Fruit fly (Drosophila melanogaster): Measurements from ENCODE around the gene Obp83ef.

Obp83ef gene

dm6 chr3R:6122292-6122691, 11.5 kb upstream of the Obp83ef start, which contains the start of gene Vha14-2:
Vha14-2 (plus strand) TSS chr3R:6122592.
- TF ChIP-seq CG34367 (tag; optimal IDR thresholded peaks at IDR 0.05) = no peak
- TF ChIP-seq CG32121 (GFP tag; IDR thresholded peaks at IDR 0.05) = no peak
- TF ChIP-seq fd96Ca (GFP tag; IDR thresholded peaks at IDR 0.05) = no peak
- TF ChIP-seq Ets98B (GFP tag; IDR thresholded peaks at IDR 0.05) = no peak
- TF ChIP-seq CG14655 (GFP tag; optimal IDR thresholded peaks at IDR 0.05) = no peak
- no peak for TF ChIP-seq CG4496 (GFP tag; IDR thresholded peaks at IDR 0.05)
- TF ChIP-seq EcR (GFP tag; optimal IDR thresholded peaks at IDR 0.05) = no peak

- TF ChIP-seq CG10348 (GFP tag; IDR thresholded peaks at IDR 0.05) (peak; percentile 14; the same call in 1 of the 2 replicates), fd96Ca (GFP tag; IDR thresholded peaks at IDR 0.05) (peak; percentile 22; the same call in 1 of the 3 replicates), CG15710 (tag; optimal IDR thresholded peaks at IDR 0.05) (peak; percentile 85), CG14655 (GFP tag; optimal IDR thresholded peaks at IDR 0.05) (peak; percentile 79), CG13204 (GFP tag; optimal IDR thresholded peaks at IDR 0.05) (peak; percentile 42), CG17806 (tag; optimal IDR thresholded peaks at IDR 0.05) (peak; percentile 70), Snoo (tag; optimal IDR thresholded peaks at IDR 0.05) (peak; percentile 59), CG4496 (GFP tag; IDR thresholded peaks at IDR 0.05) (peak; percentile 65), gl (tag; optimal IDR thresholded peaks at IDR 0.05) (peak; percentile 56), EcR (GFP tag; optimal IDR thresholded peaks at IDR 0.05) (peak; percentile 45), CG34367 (tag; optimal IDR thresholded peaks at IDR 0.05) (peak; percentile 77), Pif1B (GFP tag; optimal IDR thresholded peaks at IDR 0.05) (peak; percentile 70), CG8301 (tag; optimal IDR thresholded peaks at IDR 0.05) (peak; percentile 76), CG32121 (GFP tag; IDR thresholded peaks at IDR 0.05) (peak; percentile 67; the same call in 1 of the 2 replicates), CG12605 (GFP tag; IDR thresholded peaks at IDR 0.05) (no peak), D1 (tag; optimal IDR thresholded peaks at IDR 0.05) (peak; percentile 3), Pif1A (GFP tag; optimal IDR thresholded peaks at IDR 0.05) (peak; percentile 77), Ets98B (GFP tag; IDR thresholded peaks at IDR 0.05) (peak; percentile 60; the same call in 1 of the 2 replicates), CG8159 (tag; optimal IDR thresholded peaks at IDR 0.05) (peak; percentile 88), CG9948 (tag; optimal IDR thresholded peaks at IDR 0.05) (peak; percentile 75), rn (GFP tag; IDR thresholded peaks at IDR 0.05) (no peak)
Observed at dm6 chr3R:6112252-6112995, 1.6 kb upstream of the Obp83ef start, which contains the start of gene Obp83g. Obp83g (minus strand) TSS chr3R:6112302.

- peak; percentile 16 for TF ChIP-seq CG15710 (tag; optimal IDR thresholded peaks at IDR 0.05)
- TF ChIP-seq CG34367 (tag; optimal IDR thresholded peaks at IDR 0.05) = peak; percentile 5
- no peak for TF ChIP-seq Snoo (tag; optimal IDR thresholded peaks at IDR 0.05)
- TF ChIP-seq CG8159 (tag; optimal IDR thresholded peaks at IDR 0.05) = peak; percentile 36
- TF ChIP-seq CG8301 (tag; optimal IDR thresholded peaks at IDR 0.05) = peak; percentile 58
- peak; percentile 46 for TF ChIP-seq Ets98B (GFP tag; IDR thresholded peaks at IDR 0.05)
- TF ChIP-seq CG13204 (GFP tag; optimal IDR thresholded peaks at IDR 0.05) = no peak
- TF ChIP-seq D1 (tag; optimal IDR thresholded peaks at IDR 0.05) = no peak
- TF ChIP-seq CG4496 (GFP tag; IDR thresholded peaks at IDR 0.05) = peak; percentile 70; the same call in 2 of the 3 replicates
- TF ChIP-seq rn (GFP tag; IDR thresholded peaks at IDR 0.05) = 0 out of 2 replicates have a peak, but pooled peaks have one; percentile 15
- TF ChIP-seq Pif1B (GFP tag; optimal IDR thresholded peaks at IDR 0.05) = no peak
- TF ChIP-seq CG14655 (GFP tag; optimal IDR thresholded peaks at IDR 0.05) = peak; percentile 69
- peak; percentile 24 for TF ChIP-seq Pif1A (GFP tag; optimal IDR thresholded peaks at IDR 0.05)
- TF ChIP-seq CG32121 (GFP tag; IDR thresholded peaks at IDR 0.05) = peak; percentile 23; the same call in 1 of the 2 replicates
- no peak for TF ChIP-seq CG10348 (GFP tag; IDR thresholded peaks at IDR 0.05)
- TF ChIP-seq gl (tag; optimal IDR thresholded peaks at IDR 0.05) = no peak
- no peak for TF ChIP-seq EcR (GFP tag; optimal IDR thresholded peaks at IDR 0.05)
- peak; percentile 47 for TF ChIP-seq CG17806 (tag; optimal IDR thresholded peaks at IDR 0.05)
- TF ChIP-seq CG9948 (tag; optimal IDR thresholded peaks at IDR 0.05) = peak; percentile 43
Observed at dm6 chr3R:6107792-6108191, 3.0 kb downstream of the Obp83ef start, which contains the start of gene Obp83cd. Obp83cd (plus strand) TSS chr3R:6108134.

dm6 chr3R:6107353-6107752, 3.5 kb downstream of the Obp83ef start:
- TF ChIP-seq EcR (GFP tag; optimal IDR thresholded peaks at IDR 0.05) (peak; percentile 28), fd96Ca (GFP tag; IDR thresholded peaks at IDR 0.05) (no peak), CG13204 (GFP tag; optimal IDR thresholded peaks at IDR 0.05) (no peak), CG4496 (GFP tag; IDR thresholded peaks at IDR 0.05) (no peak), Snoo (tag; optimal IDR thresholded peaks at IDR 0.05) (no peak)

dm6 chr3R:6106711-6107110, 4.1 kb downstream of the Obp83ef start:
- TF ChIP-seq Pif1A (GFP tag; optimal IDR thresholded peaks at IDR 0.05) (no peak), CG9948 (tag; optimal IDR thresholded peaks at IDR 0.05) (peak; percentile 50), CG8301 (tag; optimal IDR thresholded peaks at IDR 0.05) (peak; percentile 29), Snoo (tag; optimal IDR thresholded peaks at IDR 0.05) (peak; percentile 9), CG8159 (tag; optimal IDR thresholded peaks at IDR 0.05) (peak; percentile 68), D1 (tag; optimal IDR thresholded peaks at IDR 0.05) (no peak), CG15710 (tag; optimal IDR thresholded peaks at IDR 0.05) (peak; percentile 57), CG12605 (GFP tag; IDR thresholded peaks at IDR 0.05) (no peak), Pif1B (GFP tag; optimal IDR thresholded peaks at IDR 0.05) (peak; percentile 22), CG14655 (GFP tag; optimal IDR thresholded peaks at IDR 0.05) (peak; percentile 61), CG4496 (GFP tag; IDR thresholded peaks at IDR 0.05) (peak; percentile 20; the same call in 1 of the 3 replicates), CG17806 (tag; optimal IDR thresholded peaks at IDR 0.05) (peak; percentile 31)
